Worm (Caenorhabditis elegans): ENCODE data around the gene npp-18.

- TF ChIP-seq nhr-76 (tag; optimal IDR thresholded peaks at IDR 0.05), result no peak
- no peak for TF ChIP-seq dpl-1 (GFP tag; optimal IDR thresholded peaks at IDR 0.05)
- no peak for TF ChIP-seq aly-2 (tag; optimal IDR thresholded peaks at IDR 0.05)
These were observed 32.3 kb downstream of the npp-18 start for ce11 chrIII:13328911-13329310.

Data from whole organism, L1 larva.